Worm (Caenorhabditis elegans) whole organism, dauer: ENCODE measurements around the gene Y69E1A.4.

ENCODE experiments used
- unc-62 ChIP-seq: sonication (generic microtip); optimal IDR thresholded peaks from 2 replicates; lab custom pipeline; 2017; ENCODE audit warnings: missing biosample characterization, missing genetic modification reagents, missing genetic modification characterization

Y69E1A.4 gene

DNA sequence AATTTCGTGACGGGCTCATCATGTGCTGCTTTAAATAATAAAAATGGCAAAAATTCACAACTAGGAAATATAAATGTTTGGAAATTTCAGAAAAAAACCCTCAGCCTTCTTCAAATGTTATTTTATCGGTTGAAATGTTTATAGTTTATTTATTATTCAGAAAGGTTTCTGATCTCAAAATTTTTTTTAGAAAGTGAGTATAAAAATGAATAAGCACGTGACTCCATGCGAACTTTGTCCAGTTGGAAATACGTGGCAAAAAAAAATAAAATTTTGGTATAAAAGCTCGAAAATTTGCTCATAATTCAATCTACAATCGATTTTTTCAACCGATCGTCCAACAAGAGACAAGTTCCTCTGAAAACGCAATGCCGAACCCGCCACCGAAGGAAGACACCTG lies 5.5 kb upstream of the Y69E1A.4 start, which contains the start of gene nsph-3.1:
nsph-3.1 (plus strand) TSS at position 301 of the 400 bp plus-strand sequence.
- no peak for TF ChIP-seq unc-62

DNA sequence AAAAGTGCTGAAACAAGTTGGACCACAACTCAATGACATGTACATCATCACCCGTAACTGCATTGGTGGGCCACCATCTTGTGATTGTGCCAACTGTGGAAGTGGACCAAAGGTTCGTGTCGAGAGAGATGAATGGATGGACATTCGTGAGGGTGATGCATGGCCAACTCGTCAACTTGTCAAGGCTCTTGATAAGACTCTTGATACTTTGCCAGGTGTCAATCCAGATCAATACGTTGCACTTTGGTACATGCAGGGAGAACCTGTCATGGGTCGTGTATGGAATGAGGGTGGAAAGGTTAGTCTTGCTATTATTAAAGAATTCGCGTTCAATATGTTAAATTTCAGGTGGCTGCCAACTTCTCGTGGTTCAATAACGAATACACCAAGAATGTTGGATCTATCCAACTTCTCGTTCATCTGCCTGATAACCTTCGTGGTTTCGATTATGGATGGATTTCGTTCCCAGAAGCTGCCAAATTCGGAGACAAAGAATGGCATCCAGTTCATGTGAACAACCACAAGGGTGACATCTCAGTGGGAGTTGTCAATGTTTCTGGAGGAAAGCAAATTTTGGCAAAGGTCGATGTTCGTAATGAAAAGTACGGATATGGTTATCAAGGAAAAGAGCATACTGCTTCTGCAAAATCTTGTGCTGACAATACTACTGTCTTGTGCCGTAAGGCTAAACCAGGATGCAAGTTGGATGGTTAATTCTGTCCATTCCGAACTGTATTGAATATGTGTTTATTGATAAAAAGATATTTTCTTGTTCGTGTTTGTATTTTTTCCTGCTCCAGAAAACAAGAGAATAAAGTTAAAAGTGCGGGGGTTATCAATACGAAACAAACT lies 4.5 kb upstream of the Y69E1A.4 start:
- no peak for TF ChIP-seq unc-62

DNA sequence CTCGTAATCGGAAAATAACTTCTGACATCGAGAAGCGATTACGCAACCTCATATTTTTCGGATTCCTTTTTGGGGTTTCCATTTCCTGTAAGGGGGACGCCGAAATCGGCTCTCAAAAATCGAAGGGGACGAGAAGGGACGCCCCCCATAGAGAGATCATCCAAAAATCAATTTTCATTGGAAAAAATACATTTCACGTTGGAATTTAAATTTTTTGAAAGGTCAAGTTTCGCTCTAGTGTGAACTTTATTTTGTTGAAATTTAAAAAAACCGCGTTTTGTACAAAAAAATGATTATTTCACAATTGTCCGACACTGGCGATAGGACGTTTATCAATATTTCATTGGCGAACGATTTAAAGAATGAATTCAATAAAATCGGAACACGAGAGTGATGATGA lies 3.1 kb upstream of the Y69E1A.4 start, which contains the start of gene Y69E1A.3:
Y69E1A.3 (plus strand) TSS at position 301 of the 400 bp plus-strand sequence.
- TF ChIP-seq unc-62, result no peak

DNA sequence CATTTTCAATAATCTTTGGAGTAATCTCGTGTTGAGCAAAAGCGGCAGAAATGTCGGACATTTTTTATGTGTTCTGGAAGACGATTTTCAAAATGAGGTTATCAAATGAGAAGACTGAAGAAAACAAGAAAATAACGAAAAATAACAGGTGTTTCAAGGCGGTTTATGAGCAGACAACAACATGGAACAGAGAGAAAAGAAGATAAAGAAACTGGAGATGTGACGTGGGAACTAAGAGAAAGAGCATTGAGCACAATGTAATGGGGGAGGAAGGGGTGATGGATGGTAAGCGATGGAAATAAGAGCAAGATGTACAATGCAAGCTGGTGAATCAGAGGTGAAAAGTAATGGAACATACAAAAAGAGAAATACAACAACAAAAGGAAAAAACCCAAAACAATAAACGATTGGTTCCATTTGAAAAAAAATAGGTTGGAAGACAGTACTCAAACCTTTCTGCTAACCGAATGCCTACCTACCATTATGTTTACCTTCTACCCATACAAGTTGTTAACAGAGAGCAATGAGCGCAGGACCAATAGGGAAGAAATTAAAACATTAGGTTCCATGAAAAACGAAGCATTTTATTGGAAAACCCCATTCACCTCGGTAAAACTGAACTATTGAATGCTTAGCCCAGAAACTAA lies 2.7 kb downstream of the Y69E1A.4 start, which contains the start of gene Y69E1A.5:
Y69E1A.5 (minus strand) TSS at position 73 of the 647 bp plus-strand sequence.
- no peak for TF ChIP-seq unc-62

DNA sequence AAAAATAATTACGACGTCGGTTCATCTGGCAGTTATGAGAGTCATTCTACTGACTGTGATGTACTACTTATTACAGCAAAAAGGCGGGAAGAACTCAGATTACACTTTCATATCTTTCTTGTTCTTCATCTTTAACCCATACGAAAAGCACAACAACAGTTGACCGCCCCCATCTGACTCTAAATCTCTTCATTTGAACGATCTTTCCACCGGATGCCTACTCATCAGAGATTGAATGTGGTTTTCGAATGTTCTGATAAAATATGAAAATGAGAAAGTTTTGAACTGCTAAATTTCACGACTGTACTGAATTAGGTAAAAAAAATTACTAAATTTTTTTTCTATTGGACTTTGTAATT lies 3.2 kb downstream of the Y69E1A.4 start, which contains the start of gene sri-19:
sri-19 (plus strand) TSS at position 143 of the 359 bp plus-strand sequence.
- no peak for TF ChIP-seq unc-62

DNA sequence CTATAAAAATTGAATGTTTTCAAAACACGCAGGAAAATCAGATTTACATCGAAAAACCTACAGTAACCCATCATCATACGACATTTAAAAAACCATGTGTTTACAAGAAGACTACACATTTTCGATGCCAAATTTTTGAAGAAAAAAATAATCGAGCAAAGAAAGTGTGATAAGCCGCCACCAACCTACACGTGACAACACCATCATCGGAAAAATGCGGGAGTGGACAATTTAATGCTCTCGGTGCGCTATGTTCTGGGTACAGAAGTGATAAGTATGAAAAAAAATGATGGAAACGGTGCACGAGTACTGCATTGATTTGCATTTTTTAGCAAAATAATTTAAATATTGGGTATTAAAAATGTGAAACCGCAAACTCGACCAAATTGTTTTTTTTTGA lies 9.6 kb downstream of the Y69E1A.4 start:
- TF ChIP-seq unc-62, result no peak

DNA sequence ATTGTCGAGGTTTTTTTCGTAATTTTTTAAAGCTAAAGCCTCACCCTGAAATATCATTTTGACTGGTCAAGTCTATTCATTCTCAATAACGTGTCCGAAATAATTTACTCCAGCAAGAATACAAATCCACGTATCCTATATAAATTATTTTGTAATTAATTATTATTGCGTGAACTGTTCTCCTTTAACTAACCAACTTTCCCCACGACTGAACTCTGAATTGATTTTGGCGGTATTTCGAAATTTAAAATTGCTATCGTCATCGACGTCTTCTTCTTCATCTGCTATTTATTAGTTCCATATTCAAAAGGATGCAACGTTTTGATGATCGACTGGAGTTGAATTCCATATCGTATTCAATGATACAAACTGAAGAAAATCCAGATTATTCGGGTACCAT lies 11.3 kb downstream of the Y69E1A.4 start, which contains the start of the genes aqp-3 and Y69E1A.8:
aqp-3 (minus strand) TSS at position 101 of the 400 bp plus-strand sequence.
Y69E1A.8 (plus strand) TSS at position 246 of the 400 bp plus-strand sequence.
- no peak for TF ChIP-seq unc-62

DNA sequence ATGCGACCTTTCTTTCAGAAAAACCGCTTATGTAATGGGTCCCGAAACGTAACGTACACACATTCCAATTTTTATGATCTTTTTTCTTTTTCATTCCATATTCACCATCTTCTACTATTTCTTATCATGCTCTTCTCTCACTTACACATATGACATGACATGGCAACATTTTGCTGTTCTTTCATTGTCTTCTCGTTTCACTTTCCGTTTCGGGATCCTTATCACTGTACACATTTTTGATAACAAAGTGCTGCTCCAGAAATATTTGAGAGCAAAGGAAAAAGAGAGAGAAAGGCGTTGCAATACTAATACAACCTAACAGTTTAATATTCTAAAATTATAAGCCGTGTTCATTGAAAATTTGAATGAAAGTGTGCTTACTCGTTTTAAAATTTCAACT lies 15.3 kb downstream of the Y69E1A.4 start:
- no peak for TF ChIP-seq unc-62

DNA sequence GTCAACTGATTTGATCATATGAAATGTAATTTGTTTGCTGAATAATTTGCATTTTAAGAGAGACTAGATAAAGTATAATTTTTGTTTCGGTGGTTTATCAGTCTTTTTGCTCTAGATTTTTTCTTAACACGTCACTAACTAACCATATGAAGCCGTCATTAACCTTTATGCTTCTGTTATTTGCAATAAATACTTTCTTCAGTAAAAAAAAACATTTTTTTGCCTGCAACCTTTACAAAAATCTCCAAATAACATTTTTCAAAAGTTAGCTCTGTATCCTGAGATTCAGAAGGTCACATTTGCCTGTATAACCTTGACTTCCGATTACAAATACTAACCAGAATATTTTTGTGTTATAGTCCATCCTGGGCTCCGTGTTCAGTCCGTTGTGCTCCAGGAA lies 15.7 kb downstream of the Y69E1A.4 start:
- no peak for TF ChIP-seq unc-62

DNA sequence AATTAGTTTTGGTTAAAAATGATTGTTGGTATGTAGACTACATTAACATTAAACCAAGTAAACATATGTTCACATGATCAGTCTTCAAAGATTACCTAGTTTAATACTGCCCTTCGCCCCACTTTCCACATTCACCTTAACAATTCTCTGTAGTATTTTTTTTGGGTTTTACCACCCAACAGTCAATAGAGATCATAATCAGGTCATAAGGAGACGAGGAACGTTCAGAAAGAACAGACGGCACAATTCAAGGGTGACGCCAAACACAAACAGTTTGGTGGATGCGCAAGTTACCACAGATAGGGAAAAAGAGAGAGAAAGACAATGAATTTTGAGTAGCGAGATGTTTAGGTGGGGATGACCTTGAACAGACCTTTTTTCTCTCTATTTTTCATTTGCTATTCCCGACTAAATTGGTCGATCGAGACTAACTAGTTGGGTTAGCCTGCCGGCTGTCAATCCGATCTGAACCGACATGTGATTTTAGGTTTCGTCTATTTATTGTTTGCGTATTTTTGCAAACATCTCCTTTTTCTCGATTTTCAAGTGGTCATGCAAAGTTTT lies 16.7 kb downstream of the Y69E1A.4 start:
- TF ChIP-seq unc-62, result no peak

DNA sequence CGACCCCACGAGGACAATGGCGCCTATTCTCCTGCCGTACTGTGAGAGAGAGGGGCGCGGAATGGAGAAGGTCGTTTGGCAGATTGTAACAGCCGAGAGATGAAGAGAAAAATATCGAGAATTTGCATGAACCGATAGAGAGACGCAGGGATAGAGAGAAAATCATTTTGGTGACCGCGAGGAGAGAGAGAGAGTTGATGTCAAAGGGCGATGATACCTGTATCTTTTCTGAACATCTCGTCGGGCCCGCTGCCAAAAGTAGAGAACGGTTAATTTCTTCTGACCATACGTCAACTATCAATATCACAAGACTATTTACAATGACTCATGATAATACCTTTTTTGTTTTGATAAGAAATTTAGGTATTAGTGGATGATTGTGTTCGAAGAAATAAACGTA lies 20.9 kb downstream of the Y69E1A.4 start:
- no peak for TF ChIP-seq unc-62

DNA sequence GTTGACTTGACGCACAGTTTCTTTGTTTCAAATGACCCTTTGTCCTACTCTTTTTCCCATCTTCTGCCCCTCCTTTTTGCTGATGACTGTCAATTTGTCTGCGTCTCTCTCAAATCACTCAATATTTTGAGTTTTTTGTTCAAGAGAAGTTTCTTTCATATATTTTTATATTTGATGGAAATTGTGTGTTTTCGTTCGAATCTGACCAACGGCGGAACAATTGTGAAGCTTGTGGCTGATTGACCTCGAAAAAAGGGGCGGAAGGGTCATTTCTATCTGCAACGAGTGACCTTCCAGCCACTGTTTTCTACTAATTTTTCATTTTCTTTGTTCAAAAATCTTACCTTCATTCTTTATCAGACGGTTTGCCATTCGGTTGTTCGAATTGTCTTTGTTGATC lies 23.6 kb downstream of the Y69E1A.4 start:
- no peak for TF ChIP-seq unc-62

DNA sequence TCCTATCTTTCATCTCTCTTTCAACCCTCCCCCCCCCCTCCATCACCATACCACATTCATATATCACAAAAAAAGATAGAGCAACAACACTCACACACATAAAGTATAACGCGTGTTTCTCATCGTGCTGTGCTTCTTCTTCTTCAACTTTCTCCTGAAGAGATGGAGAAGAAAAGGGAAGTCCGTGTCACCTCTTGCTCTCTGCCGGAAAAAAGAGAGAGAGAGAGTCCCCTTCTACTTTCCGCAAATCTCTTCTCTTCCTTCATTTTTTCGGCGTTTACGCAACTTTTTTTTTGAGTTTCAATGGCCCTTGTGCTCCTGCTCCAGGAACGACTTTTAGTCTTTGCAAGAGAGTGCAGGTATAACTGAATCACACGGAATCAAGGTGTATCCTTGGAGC lies 24.6 kb downstream of the Y69E1A.4 start:
- TF ChIP-seq unc-62, result no peak

DNA sequence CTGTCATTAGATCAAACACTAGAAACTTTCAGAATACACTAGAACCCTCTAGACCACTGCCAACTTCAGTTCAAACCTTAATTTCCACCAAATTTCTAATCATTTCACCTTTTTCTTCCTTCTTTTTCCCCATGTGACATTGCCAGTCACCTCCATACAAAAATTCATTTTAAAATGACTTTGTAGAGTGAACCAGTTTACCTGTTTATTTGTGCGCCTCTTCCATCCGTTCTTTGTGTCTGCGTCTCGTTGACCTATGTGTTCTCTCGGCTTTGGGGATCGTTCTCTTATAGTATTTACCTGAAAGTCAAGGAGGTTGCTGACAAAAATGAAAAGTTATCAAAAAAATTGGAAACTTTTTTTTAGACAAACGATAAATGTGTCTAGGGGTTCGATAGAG lies 25.6 kb downstream of the Y69E1A.4 start:
- TF ChIP-seq unc-62, result no peak

DNA sequence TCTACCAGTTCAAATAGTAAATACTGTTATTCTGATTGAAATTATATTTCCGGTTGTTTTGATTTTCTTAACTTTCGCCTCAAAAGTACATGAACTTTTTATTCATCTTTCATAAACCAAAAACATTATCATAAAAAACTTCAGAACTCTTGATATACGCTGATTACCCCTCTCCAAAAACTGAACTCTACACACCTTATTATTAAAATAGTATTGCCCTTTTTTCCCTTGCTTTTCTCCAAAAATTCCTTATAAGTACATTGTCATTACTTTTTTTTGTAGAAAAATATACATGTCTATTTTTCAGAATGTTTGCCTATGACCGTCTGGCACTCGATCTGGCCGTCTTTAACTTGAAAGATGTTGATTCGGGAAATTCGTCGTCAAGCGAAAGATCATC lies 26.7 kb downstream of the Y69E1A.4 start, which contains the start of gene Y43E12A.2:
Y43E12A.2 (plus strand) TSS at position 301 of the 400 bp plus-strand sequence.
- no peak for TF ChIP-seq unc-62

DNA sequence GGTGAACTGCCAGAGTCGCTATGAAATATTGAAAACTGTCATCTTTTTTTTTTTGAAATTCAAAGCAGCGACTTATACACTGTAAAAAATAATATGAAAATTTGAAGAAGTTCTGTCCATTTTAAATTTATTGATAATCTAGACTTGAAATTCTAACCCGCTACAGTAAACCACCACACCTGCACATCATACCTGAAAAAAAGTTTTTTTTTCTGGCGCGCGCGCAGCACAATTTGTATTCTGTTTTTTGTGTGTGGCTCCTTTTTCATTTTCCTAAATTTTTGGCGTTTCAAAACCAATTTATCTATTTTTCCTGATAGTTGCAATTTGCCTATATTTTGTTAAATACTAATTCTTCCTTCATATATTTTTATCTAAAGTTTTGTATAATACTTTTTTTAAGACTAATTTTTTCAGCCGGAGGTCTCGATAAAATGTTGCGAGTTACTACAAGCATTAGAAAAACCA lies 30.5 kb downstream of the Y69E1A.4 start, which contains the start of gene cyb-2.1:
cyb-2.1 (plus strand) TSS at position 418 of the 468 bp plus-strand sequence.
- TF ChIP-seq unc-62, result no peak
